Worm (Caenorhabditis elegans) whole organism, late embryonic: ENCODE data around the gene D1022.3.

ENCODE experiments used
- K02D7.2 ChIP-seq: sonication (generic microtip); optimal IDR thresholded peaks from 2 replicates; lab custom pipeline; 2017; ENCODE audit warnings: mild to moderate bottlenecking, missing genetic modification characterization, missing compliant biosample characterization
- K09A11.1 ChIP-seq: sonication (generic microtip); optimal IDR thresholded peaks from 2 replicates; lab custom pipeline; 2017; ENCODE audit warnings: antibody characterized with exemption, mild to moderate bottlenecking, missing genetic modification characterization, missing compliant biosample characterization; ENCODE audit not compliant: insufficient read depth
- ama-1 ChIP-seq: fragments of 150-350 bp; optimal IDR thresholded peaks from 2 replicates; lab custom pipeline; 2014
- ceh-14 ChIP-seq: sonication (generic microtip); optimal IDR thresholded peaks from 2 replicates; lab custom pipeline; 2016; ENCODE audit warnings: missing genotype, missing genetic modification characterization, missing compliant biosample characterization
- ceh-19 ChIP-seq: fragments of 200-800 bp; sonication (Bioruptor generic); optimal IDR thresholded peaks from 2 replicates; lab custom pipeline; 2018; ENCODE audit warnings: mild to moderate bottlenecking, missing genetic modification characterization, missing compliant biosample characterization
- ceh-22 ChIP-seq: sonication (generic microtip); optimal IDR thresholded peaks from 2 replicates; lab custom pipeline; 2017; ENCODE audit warnings: missing biosample characterization, missing genetic modification characterization
- ceh-24 ChIP-seq: sonication (generic microtip); optimal IDR thresholded peaks from 2 replicates; lab custom pipeline; 2016; ENCODE audit warnings: mild to moderate bottlenecking, missing genetic modification characterization, missing compliant biosample characterization
- ceh-30 ChIP-seq: fragments of 150-350 bp; optimal IDR thresholded peaks from 2 replicates; lab custom pipeline; 2014; ENCODE audit warnings: missing biosample characterization, missing genetic modification characterization
- ceh-34 ChIP-seq: sonication (generic microtip); optimal IDR thresholded peaks from 2 replicates; lab custom pipeline; 2016; ENCODE audit warnings: mild to moderate bottlenecking, missing genetic modification characterization, missing compliant biosample characterization
- ceh-45 ChIP-seq: fragments of 200-800 bp; sonication (Bioruptor generic); IDR thresholded peaks from 2 replicates; pipeline ENCODE4 v1.3.6; 2022; ENCODE audit warnings: missing genetic modification reagents, missing genetic modification characterization, missing compliant biosample characterization
- ceh-9 ChIP-seq: sonication (generic microtip); optimal IDR thresholded peaks from 2 replicates; lab custom pipeline; 2016; ENCODE audit warnings: mild to moderate bottlenecking, missing genetic modification characterization, inconsistent platforms, missing compliant biosample characterization
- dmd-4 ChIP-seq: sonication (generic microtip); optimal IDR thresholded peaks from 2 replicates; lab custom pipeline; 2016; ENCODE audit warnings: borderline replicate concordance, missing genetic modification characterization, missing compliant biosample characterization
- eyg-1 ChIP-seq: sonication (generic microtip); optimal IDR thresholded peaks from 2 replicates; lab custom pipeline; 2016; ENCODE audit warnings: missing genotype, missing genetic modification characterization, missing compliant biosample characterization
- fkh-10 ChIP-seq: fragments of 150-350 bp; optimal IDR thresholded peaks from 2 replicates; lab custom pipeline; 2014; ENCODE audit warnings: missing biosample characterization, missing genetic modification reagents, missing genetic modification characterization
- gmeb-2 ChIP-seq: sonication (generic microtip); optimal IDR thresholded peaks from 2 replicates; lab custom pipeline; 2016; ENCODE audit warnings: missing genetic modification characterization, inconsistent platforms, missing compliant biosample characterization
- hlh-13 ChIP-seq: fragments of 200-800 bp; sonication (Bioruptor generic); optimal IDR thresholded peaks from 2 replicates; lab custom pipeline; 2018; ENCODE audit warnings: mild to moderate bottlenecking, missing genetic modification characterization, missing compliant biosample characterization
- hlh-6 ChIP-seq: sonication (generic microtip); optimal IDR thresholded peaks from 2 replicates; lab custom pipeline; 2016; ENCODE audit warnings: missing genotype, missing genetic modification characterization, missing compliant biosample characterization
- lin-11 ChIP-seq: fragments of 200-800 bp; sonication (Bioruptor generic); optimal IDR thresholded peaks from 2 replicates; lab custom pipeline; 2018; ENCODE audit warnings: mild to moderate bottlenecking, missing genetic modification characterization, missing compliant biosample characterization
- madf-2 ChIP-seq: sonication (generic microtip); optimal IDR thresholded peaks from 2 replicates; lab custom pipeline; 2017; ENCODE audit warnings: missing genetic modification characterization, missing compliant biosample characterization
- mec-3 ChIP-seq: sonication (generic microtip); optimal IDR thresholded peaks from 2 replicates; lab custom pipeline; 2016; ENCODE audit warnings: borderline replicate concordance, missing genetic modification characterization, missing compliant biosample characterization
- nhr-11 ChIP-seq: fragments of 150-350 bp; optimal IDR thresholded peaks from 2 replicates; lab custom pipeline; 2014; ENCODE audit warnings: missing biosample characterization, missing genetic modification characterization
- nhr-232 ChIP-seq: sonication (generic microtip); optimal IDR thresholded peaks from 2 replicates; lab custom pipeline; 2016; ENCODE audit warnings: missing genetic modification characterization, missing compliant biosample characterization
- npax-4 ChIP-seq: sonication (generic microtip); optimal IDR thresholded peaks from 2 replicates; lab custom pipeline; 2016; ENCODE audit warnings: missing genetic modification characterization, missing compliant biosample characterization
- pat-9 ChIP-seq: fragments of 200-800 bp; sonication (Bioruptor generic); optimal IDR thresholded peaks from 2 replicates; lab custom pipeline; 2018; ENCODE audit warnings: mild to moderate bottlenecking, missing genetic modification characterization, moderate library complexity, missing compliant biosample characterization
- pax-1 ChIP-seq: fragments of 150-350 bp; optimal IDR thresholded peaks from 2 replicates; lab custom pipeline; 2014; ENCODE audit warnings: missing biosample characterization, missing genetic modification characterization
- pha-4 ChIP-seq: fragments of 150-350 bp; optimal IDR thresholded peaks from 2 replicates; lab custom pipeline; 2018; ENCODE audit warnings: missing biosample characterization, missing genetic modification reagents, missing genetic modification characterization
- pros-1 ChIP-seq: fragments of 150-350 bp; optimal IDR thresholded peaks from 2 replicates; lab custom pipeline; 2014; ENCODE audit warnings: missing biosample characterization, missing genetic modification reagents, missing genetic modification characterization
- ref-2 ChIP-seq: sonication (generic microtip); optimal IDR thresholded peaks from 2 replicates; lab custom pipeline; 2016; ENCODE audit warnings: missing genetic modification characterization, missing compliant biosample characterization
- sdc-2 ChIP-seq: sonication (generic microtip); optimal IDR thresholded peaks from 2 replicates; lab custom pipeline; 2016; ENCODE audit warnings: missing genotype, missing genetic modification characterization, missing compliant biosample characterization
- tbx-2 ChIP-seq: sonication (generic microtip); optimal IDR thresholded peaks from 2 replicates; lab custom pipeline; 2016; ENCODE audit warnings: missing genetic modification characterization, missing compliant biosample characterization
- tbx-7 ChIP-seq: sonication (generic microtip); optimal IDR thresholded peaks from 2 replicates; lab custom pipeline; 2016; ENCODE audit warnings: missing genotype, missing genetic modification characterization, missing compliant biosample characterization
- unc-3 ChIP-seq, 2 experiments: fragments of 200-800 bp in 1 of 2; sonication (Bioruptor generic) in 1 of 2; sonication (generic microtip) in 1 of 2; conservative IDR thresholded peaks in 1 of 2; optimal IDR thresholded peaks in 1 of 2; 2 replicates each; pipeline versions ENCODE4 v1.3.6 to Lab custom; 2016 to 2022; ENCODE audit warnings: missing compliant biosample characterization in 2 of 2, missing genetic modification characterization in 2 of 2, missing genetic modification reagents in 1 of 2
- unc-42 ChIP-seq: sonication (generic microtip); optimal IDR thresholded peaks from 2 replicates; lab custom pipeline; 2016; ENCODE audit warnings: missing genotype, missing genetic modification characterization, missing compliant biosample characterization
- unc-55 ChIP-seq: sonication (generic microtip); optimal IDR thresholded peaks from 2 replicates; lab custom pipeline; 2017; ENCODE audit warnings: missing biosample characterization, missing genetic modification reagents, missing genetic modification characterization
- unc-86 ChIP-seq: sonication (generic microtip); optimal IDR thresholded peaks from 2 replicates; lab custom pipeline; 2016; ENCODE audit warnings: missing genetic modification characterization, missing compliant biosample characterization
- zip-5 ChIP-seq: sonication (generic microtip); optimal IDR thresholded peaks from 2 replicates; lab custom pipeline; 2016; ENCODE audit warnings: missing genetic modification characterization, missing compliant biosample characterization

D1022.3 gene

ce11 chrII:7456184-7456583 is at the start of gene D1022.3:
Gene D1022.3 (minus strand): TSS chrII:7456284.
- TF ChIP-seq unc-42 (tag; lab: Kevin White, UChicago) (no peak), hlh-13 (GFP tag; lab: Kevin White, UChicago) (no peak), pat-9 (tag; lab: Kevin White, UChicago) (no peak), pros-1 (tag; lab: Kevin White, UChicago) (no peak), ceh-14 (tag; lab: Kevin White, UChicago) (no peak), hlh-6 (no peak)
- TF ChIP-seq, all 69 proteins: peak for 0

DNA sequence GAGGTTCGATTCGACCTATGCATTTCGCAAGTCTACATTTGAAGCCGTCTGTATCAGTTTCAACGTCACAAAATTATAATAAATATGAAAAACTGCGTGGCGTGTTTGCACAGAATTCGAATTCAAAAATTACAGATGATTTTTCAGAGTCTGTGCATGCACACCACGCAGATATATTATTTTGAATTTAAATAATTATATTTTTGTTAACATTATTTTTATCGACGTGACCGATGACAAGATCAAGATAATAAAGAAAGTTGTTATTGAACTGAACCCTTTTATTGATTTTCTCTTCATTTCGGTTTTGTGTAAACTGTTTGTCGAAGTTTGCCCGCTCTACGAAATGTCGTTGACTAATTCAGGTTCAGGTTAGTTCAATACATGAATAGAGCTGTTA is 48.9 kb upstream of the D1022.3 start, which contains the start of gene C28F5.1:
Gene C28F5.1, plus strand, starts transcription at position 301 of the 400 bp plus-strand sequence.
- no peak for TF ChIP-seq gmeb-2 (tag; lab: Kevin White, UChicago)
- no peak for TF ChIP-seq ceh-22 (tag; lab: Kevin White, UChicago)
- TF ChIP-seq unc-86 (tag; lab: Kevin White, UChicago): no peak
- TF ChIP-seq ceh-24 (tag; lab: Kevin White, UChicago): no peak
- no peak for TF ChIP-seq ceh-34 (tag; lab: Kevin White, UChicago)
- TF ChIP-seq tbx-7: no peak
- TF ChIP-seq zip-5 (tag; lab: Kevin White, UChicago): no peak
- TF ChIP-seq ref-2 (tag; lab: Kevin White, UChicago): no peak
- no peak for TF ChIP-seq fkh-10 (GFP tag; lab: Kevin White, UChicago)
- no peak for TF ChIP-seq eyg-1 (tag; lab: Kevin White, UChicago)
- TF ChIP-seq ama-1: no peak
- TF ChIP-seq mec-3 (tag; lab: Kevin White, UChicago): no peak
- TF ChIP-seq tbx-2 (tag; lab: Kevin White, UChicago): no peak
- TF ChIP-seq, all 69 proteins: peak for 0

DNA sequence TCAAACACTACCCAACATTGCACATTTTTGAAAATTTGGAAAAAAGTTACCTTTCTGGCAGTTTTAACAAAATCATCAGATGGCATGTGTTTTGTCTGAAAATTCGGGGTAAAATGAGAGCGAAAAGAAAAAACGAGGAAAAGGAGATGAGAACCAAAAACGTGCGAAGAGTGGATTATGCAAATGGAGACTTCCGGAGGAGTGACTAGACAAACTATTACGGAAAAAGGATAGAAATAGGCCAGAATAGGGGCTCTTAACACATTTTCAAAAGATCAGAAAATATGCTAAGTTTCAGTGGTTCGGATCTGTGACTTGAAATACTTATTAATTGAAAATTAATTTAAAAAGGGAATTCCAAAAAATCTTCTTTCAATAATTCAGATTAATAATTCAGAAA is 43.3 kb upstream of the D1022.3 start, which contains the start of gene srab-14:
Gene srab-14, minus strand, starts transcription at position 101 of the 400 bp plus-strand sequence.
- TF ChIP-seq ceh-34 (tag; lab: Kevin White, UChicago): no peak
- no peak for TF ChIP-seq dmd-4 (tag; lab: Kevin White, UChicago)
- TF ChIP-seq madf-2 (tag; lab: Kevin White, UChicago): no peak
- no peak for TF ChIP-seq eyg-1 (tag; lab: Kevin White, UChicago)
- TF ChIP-seq fkh-10 (GFP tag; lab: Kevin White, UChicago): no peak
- no peak for TF ChIP-seq ceh-45
- TF ChIP-seq ceh-9 (tag; lab: Kevin White, UChicago): no peak
- no peak for TF ChIP-seq pha-4 (tag; lab: Kevin White, UChicago)
- no peak for TF ChIP-seq pros-1 (tag; lab: Kevin White, UChicago)
- no peak for TF ChIP-seq unc-3 (GFP tag; conservative IDR thresholded peaks at IDR 0.05; lab: Robert Waterston, UW)
- no peak for TF ChIP-seq unc-3 (tag; optimal IDR thresholded peaks at IDR 0.05; lab: Kevin White, UChicago)
- TF ChIP-seq gmeb-2 (tag; lab: Kevin White, UChicago): no peak
- TF ChIP-seq K09A11.1: no peak
- TF ChIP-seq pax-1: no peak
- no peak for TF ChIP-seq ceh-30
- no peak for TF ChIP-seq sdc-2 (tag; lab: Kevin White, UChicago)

- TF ChIP-seq npax-4 (no peak), nhr-232 (no peak), hlh-6 (no peak), unc-86 (tag; lab: Kevin White, UChicago) (no peak), lin-11 (tag; lab: Kevin White, UChicago) (no peak), unc-55 (GFP tag; lab: Kevin White, UChicago) (no peak)
- TF ChIP-seq, all 69 proteins: peak for 0
Observed at ce11 chrII:7496070-7496469, 40.0 kb upstream of the D1022.3 start, which contains the start of gene spi-1. Gene spi-1 (plus strand): TSS chrII:7496247.

DNA sequence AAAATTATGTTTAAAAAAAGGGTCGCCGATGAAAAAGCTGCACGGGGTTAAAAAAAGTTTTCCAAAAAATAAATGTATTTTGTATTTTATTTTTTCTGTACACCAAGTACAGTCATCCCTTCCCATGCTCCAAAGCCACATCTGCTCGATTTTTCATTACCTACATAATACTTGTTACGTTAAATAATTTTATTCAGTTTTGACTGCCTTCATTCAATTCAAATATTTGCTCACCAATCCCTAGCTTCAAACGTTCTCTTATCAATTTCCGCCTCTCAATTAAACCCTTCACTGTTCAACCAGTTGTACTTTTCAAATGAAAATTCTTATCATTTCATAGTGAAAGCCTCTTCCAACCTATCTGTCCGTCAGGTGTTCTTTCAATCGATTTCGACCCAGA is 38.1 kb upstream of the D1022.3 start, which contains the start of gene R10H1.1:
Gene R10H1.1, plus strand, starts transcription at position 301 of the 400 bp plus-strand sequence.
- TF ChIP-seq ceh-24 (tag; lab: Kevin White, UChicago) (no peak), ceh-30 (no peak), ceh-19 (no peak), K02D7.2 (tag; lab: Kevin White, UChicago) (no peak), nhr-11 (tag; lab: Kevin White, UChicago) (no peak), ceh-22 (tag; lab: Kevin White, UChicago) (no peak)
